Fruit fly (Drosophila melanogaster) whole organism, embryonic: ENCODE measurements around the gene Cap-D2.

Source experiments
- CG10565 ChIP-seq: fragments of 200-800 bp; sonication (Bioruptor generic); optimal IDR thresholded peaks from 3 replicates; lab custom pipeline; 2016; ENCODE audit warnings: missing biosample characterization, mild to moderate bottlenecking, missing genetic modification characterization
- CG10959 ChIP-seq: fragments of 200-800 bp; sonication (Bioruptor generic); IDR thresholded peaks from 2 replicates; pipeline ENCODE4 v1.3.6; 2022; ENCODE audit warnings: missing biosample characterization, missing genetic modification characterization
- CG10979 ChIP-seq: fragments of 200-800 bp; sonication (Bioruptor generic); optimal IDR thresholded peaks from 2 replicates; lab custom pipeline; 2018; ENCODE audit warnings: missing biosample characterization, mild to moderate bottlenecking, missing genetic modification characterization, moderate library complexity
- CG11093 ChIP-seq: fragments of 200-800 bp; sonication (Bioruptor generic); IDR thresholded peaks from 3 replicates; pipeline ENCODE4 v1.3.6; 2022; ENCODE audit warnings: missing biosample characterization, missing genetic modification characterization
- CG11456 ChIP-seq: fragments of 200-800 bp; sonication (Bioruptor generic); IDR thresholded peaks from 3 replicates; pipeline ENCODE4 v1.3.6; 2022; ENCODE audit warnings: missing biosample characterization, missing genetic modification characterization
- CG11504 ChIP-seq: fragments of 200-800 bp; sonication (Bioruptor generic); optimal IDR thresholded peaks from 3 replicates; lab custom pipeline; 2019; ENCODE audit warnings: missing biosample characterization, mild to moderate bottlenecking, missing genetic modification characterization, moderate library complexity
- CG12219 ChIP-seq: fragments of 200-800 bp; sonication (Bioruptor generic); optimal IDR thresholded peaks from 3 replicates; lab custom pipeline; 2018; ENCODE audit warnings: missing biosample characterization, mild to moderate bottlenecking, missing genetic modification characterization
- CG12391 ChIP-seq: fragments of 200-800 bp; sonication (Bioruptor generic); optimal IDR thresholded peaks from 3 replicates; lab custom pipeline; 2018; ENCODE audit warnings: missing biosample characterization, mild to moderate bottlenecking, missing genetic modification characterization, moderate library complexity
- CG14050 ChIP-seq: fragments of 200-800 bp; sonication (Bioruptor generic); IDR thresholded peaks from 3 replicates; pipeline ENCODE4 v1.3.6; 2022; ENCODE audit warnings: missing biosample characterization, missing genetic modification characterization
- CG14965 ChIP-seq: fragments of 200-800 bp; sonication (Bioruptor generic); optimal IDR thresholded peaks from 2 replicates; lab custom pipeline; 2016; ENCODE audit warnings: missing biosample characterization, missing genetic modification characterization, borderline replicate concordance
- CG16815 ChIP-seq: fragments of 200-800 bp; sonication (Bioruptor generic); optimal IDR thresholded peaks from 3 replicates; lab custom pipeline; 2017; ENCODE audit warnings: missing biosample characterization, mild to moderate bottlenecking, missing genetic modification characterization
- CG17328 ChIP-seq: fragments of 200-800 bp; sonication (Bioruptor generic); IDR thresholded peaks from 2 replicates; pipeline ENCODE4 v1.3.6; 2022; ENCODE audit warnings: missing biosample characterization, missing genetic modification characterization
- CG18262 ChIP-seq: fragments of 200-800 bp; optimal IDR thresholded peaks from 3 replicates; lab custom pipeline; 2019; ENCODE audit warnings: missing biosample characterization, mild to moderate bottlenecking, missing genetic modification characterization, moderate library complexity
- CG32532 ChIP-seq: fragments of 200-800 bp; sonication (Bioruptor generic); IDR thresholded peaks from 2 replicates; pipeline ENCODE4 v1.3.6; 2022; ENCODE audit warnings: missing biosample characterization, missing genetic modification characterization
- CG4707 ChIP-seq: fragments of 200-800 bp; sonication (Bioruptor generic); optimal IDR thresholded peaks from 2 replicates; lab custom pipeline; 2018; ENCODE audit warnings: missing biosample characterization, mild to moderate bottlenecking, missing genetic modification characterization, moderate library complexity
- CG6254 ChIP-seq: fragments of 200-800 bp; sonication (Bioruptor generic); optimal IDR thresholded peaks from 3 replicates; lab custom pipeline; 2017; ENCODE audit warnings: mild to moderate bottlenecking, missing biosample characterization, missing genetic modification reagents, missing genetic modification characterization
- CG8359 ChIP-seq: fragments of 200-800 bp; sonication (Bioruptor generic); optimal IDR thresholded peaks from 2 replicates; lab custom pipeline; 2017; ENCODE audit warnings: missing biosample characterization, mild to moderate bottlenecking, missing genetic modification characterization, borderline replicate concordance
- CG8478 ChIP-seq: fragments of >200 bp; optimal IDR thresholded peaks from 2 replicates; lab custom pipeline; 2018
- CG9609 ChIP-seq: fragments of 200-800 bp; sonication (Bioruptor generic); optimal IDR thresholded peaks from 3 replicates; lab custom pipeline; 2016; ENCODE audit warnings: missing biosample characterization, missing genetic modification characterization
- CTCF ChIP-seq: fragments of 200-800 bp; sonication (Bioruptor generic); optimal IDR thresholded peaks from 2 replicates; lab custom pipeline; 2017; ENCODE audit warnings: missing biosample characterization, mild to moderate bottlenecking, missing genetic modification characterization, moderate library complexity
- CoRest ChIP-seq: fragments of 200-800 bp; sonication (Bioruptor generic); optimal IDR thresholded peaks from 3 replicates; lab custom pipeline; 2018; ENCODE audit warnings: missing biosample characterization, mild to moderate bottlenecking, missing genetic modification characterization, moderate library complexity
- Elba2 ChIP-seq: fragments of 200-800 bp; sonication (Bioruptor generic); optimal IDR thresholded peaks from 3 replicates; lab custom pipeline; 2016; ENCODE audit warnings: missing biosample characterization, missing genetic modification characterization
- Fer2 ChIP-seq: fragments of 200-800 bp; sonication (Bioruptor generic); optimal IDR thresholded peaks from 2 replicates; lab custom pipeline; 2018; ENCODE audit warnings: missing biosample characterization, mild to moderate bottlenecking, missing genetic modification characterization, moderate library complexity
- HLHmδ ChIP-seq: fragments of 200-800 bp; sonication (Bioruptor generic); optimal IDR thresholded peaks from 2 replicates; lab custom pipeline; 2018; ENCODE audit warnings: missing biosample characterization, mild to moderate bottlenecking, missing genetic modification characterization, moderate library complexity
- Lpt ChIP-seq: fragments of >200 bp; optimal IDR thresholded peaks from 2 replicates; lab custom pipeline; 2018; ENCODE audit warnings: missing biosample characterization, missing genetic modification characterization
- Med ChIP-seq: fragments of 200-800 bp; sonication (Bioruptor generic); peaks from one replicate; lab custom pipeline; 2016; ENCODE audit warnings: missing biosample characterization, missing genetic modification characterization, mild to moderate bottlenecking, inconsistent platforms, moderate library complexity
- Neu2 ChIP-seq: fragments of 200-800 bp; sonication (Bioruptor generic); optimal IDR thresholded peaks from 3 replicates; lab custom pipeline; 2016; ENCODE audit warnings: missing biosample characterization, missing genetic modification characterization, borderline replicate concordance
- NfI ChIP-seq: fragments of 200-800 bp; sonication (Bioruptor generic); optimal IDR thresholded peaks from 3 replicates; lab custom pipeline; 2018; ENCODE audit warnings: missing biosample characterization, mild to moderate bottlenecking, missing genetic modification characterization, moderate library complexity
- Rfx ChIP-seq: fragments of 200-800 bp; sonication (Bioruptor generic); IDR thresholded peaks from 2 replicates; pipeline ENCODE4 v1.3.6; 2022; ENCODE audit warnings: missing biosample characterization, missing genetic modification characterization
- Sox100B ChIP-seq: fragments of 200-800 bp; sonication (Bioruptor generic); optimal IDR thresholded peaks from 3 replicates; lab custom pipeline; 2018; ENCODE audit warnings: missing biosample characterization, mild to moderate bottlenecking, missing genetic modification characterization
- Ssrp ChIP-seq: fragments of 200-800 bp; sonication (Bioruptor generic); optimal IDR thresholded peaks from 2 replicates; lab custom pipeline; 2018; ENCODE audit warnings: missing biosample characterization, mild to moderate bottlenecking, missing genetic modification characterization, moderate library complexity
- Xbp1 ChIP-seq: fragments of 200-800 bp; sonication (Bioruptor generic); optimal IDR thresholded peaks from 3 replicates; lab custom pipeline; 2016; ENCODE audit warnings: missing biosample characterization, mild to moderate bottlenecking, missing genetic modification characterization
- bsh ChIP-seq, 2 experiments: fragments of 200-800 bp; sonication (Bioruptor generic); optimal IDR thresholded peaks; 2 replicates each; lab custom pipeline; 2017 to 2018; ENCODE audit warnings: mild to moderate bottlenecking in 2 of 2, missing biosample characterization in 2 of 2, missing genetic modification characterization in 2 of 2, moderate library complexity in 1 of 2
- chif ChIP-seq, 2 experiments: fragments of 200-800 bp; sonication (Bioruptor generic); optimal IDR thresholded peaks; 3 replicates each; lab custom pipeline; 2016; ENCODE audit warnings: missing biosample characterization in 2 of 2, missing genetic modification characterization in 2 of 2
- disco-r ChIP-seq: fragments of 200-800 bp; sonication (Bioruptor generic); optimal IDR thresholded peaks from 2 replicates; lab custom pipeline; 2016; ENCODE audit warnings: missing biosample characterization, missing genetic modification characterization
- dmrt99B ChIP-seq: fragments of 200-800 bp; sonication (Bioruptor generic); optimal IDR thresholded peaks from 2 replicates; lab custom pipeline; 2018; ENCODE audit warnings: missing biosample characterization, mild to moderate bottlenecking, missing genetic modification characterization, moderate library complexity
- dysf ChIP-seq: fragments of 200-800 bp; sonication (Bioruptor generic); IDR thresholded peaks from 3 replicates; pipeline ENCODE4 v1.3.6; 2022; ENCODE audit warnings: missing biosample characterization, missing genetic modification characterization
- emc ChIP-seq: fragments of 200-800 bp; sonication (Bioruptor generic); optimal IDR thresholded peaks from 2 replicates; lab custom pipeline; 2016; ENCODE audit warnings: missing biosample characterization, missing genetic modification characterization
- eyg ChIP-seq: fragments of 200-800 bp; sonication (Bioruptor generic); optimal IDR thresholded peaks from 3 replicates; lab custom pipeline; 2016; ENCODE audit warnings: missing biosample characterization, missing genetic modification characterization
- gsb ChIP-seq: fragments of 200-800 bp; sonication (Bioruptor generic); IDR thresholded peaks from 2 replicates; pipeline ENCODE4 v1.3.6; 2022; ENCODE audit warnings: missing biosample characterization, missing genetic modification characterization
- h ChIP-seq: fragments of >200 bp; optimal IDR thresholded peaks from 2 replicates; lab custom pipeline; 2017
- kay ChIP-seq: fragments of 200-800 bp; sonication (Bioruptor generic); optimal IDR thresholded peaks from 2 replicates; lab custom pipeline; 2016; ENCODE audit warnings: missing biosample characterization, missing genetic modification characterization
- lov ChIP-seq, 2 experiments: fragments of 200-800 bp in 1 of 2; fragments of >200 bp in 1 of 2; sonication (Bioruptor generic) in 1 of 2; IDR thresholded peaks in 1 of 2; optimal IDR thresholded peaks in 1 of 2; 2 replicates in 1 of 2; 3 replicates in 1 of 2; pipeline versions ENCODE4 v1.3.6 to Lab custom; 2017 to 2022; ENCODE audit warnings: missing biosample characterization in 1 of 2, missing genetic modification characterization in 1 of 2
- sens ChIP-seq: fragments of 200-800 bp; sonication (Bioruptor generic); peaks from one replicate; lab custom pipeline; 2016; ENCODE audit warnings: missing biosample characterization, missing genetic modification characterization
- sob ChIP-seq: fragments of 200-800 bp; sonication (Bioruptor generic); IDR thresholded peaks from 2 replicates; pipeline ENCODE4 v1.3.6; 2022; ENCODE audit warnings: missing biosample characterization, missing genetic modification characterization
- ssp ChIP-seq: fragments of 200-800 bp; sonication (Bioruptor generic); IDR thresholded peaks from 2 replicates; pipeline ENCODE4 v1.3.6; 2022; ENCODE audit warnings: missing biosample characterization, missing genetic modification characterization
- zfh1 ChIP-seq: fragments of 200-800 bp; sonication (Bioruptor generic); IDR thresholded peaks from 3 replicates; pipeline ENCODE4 v1.3.6; 2022; ENCODE audit warnings: missing biosample characterization, missing genetic modification characterization

Cap-D2 gene

DNA sequence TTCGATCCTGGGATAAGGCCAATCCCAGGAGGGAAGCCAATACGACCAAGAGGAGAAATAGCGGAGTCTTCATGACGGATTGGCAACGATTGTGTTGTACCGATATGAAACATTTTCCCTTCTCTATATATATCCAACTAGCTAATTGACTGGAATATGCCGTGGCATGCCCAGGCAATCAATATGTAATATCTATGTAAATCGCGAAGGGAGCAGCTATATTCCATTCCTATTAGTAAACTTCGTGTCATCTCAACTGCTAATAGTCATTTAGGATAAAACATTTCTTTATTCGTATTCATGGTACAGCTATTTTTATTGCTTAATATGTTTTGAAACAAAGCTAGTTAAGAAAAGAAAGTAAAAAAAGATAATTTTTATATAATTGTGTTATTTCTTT lies 39.8 kb downstream of the Cap-D2 start, which contains the start of gene Dup99B:
Gene Dup99B (minus strand): TSS at position 101 of the 400 bp plus-strand sequence.
- TF ChIP-seq CG11093 (GFP tag; lab: Robert Waterston, UW) (no peak), emc (GFP tag; lab: Kevin White, UChicago) (no peak), ssp (GFP tag; lab: Robert Waterston, UW) (no peak), zfh1 (GFP tag; lab: Robert Waterston, UW) (no peak), CG14050 (GFP tag; lab: Robert Waterston, UW) (no peak), chif (GFP tag; optimal IDR thresholded peaks at IDR 0.05; lab: Kevin White, UChicago) (no peak), Fer2 (tag; lab: Kevin White, UChicago) (no peak), CG12391 (no peak)

DNA sequence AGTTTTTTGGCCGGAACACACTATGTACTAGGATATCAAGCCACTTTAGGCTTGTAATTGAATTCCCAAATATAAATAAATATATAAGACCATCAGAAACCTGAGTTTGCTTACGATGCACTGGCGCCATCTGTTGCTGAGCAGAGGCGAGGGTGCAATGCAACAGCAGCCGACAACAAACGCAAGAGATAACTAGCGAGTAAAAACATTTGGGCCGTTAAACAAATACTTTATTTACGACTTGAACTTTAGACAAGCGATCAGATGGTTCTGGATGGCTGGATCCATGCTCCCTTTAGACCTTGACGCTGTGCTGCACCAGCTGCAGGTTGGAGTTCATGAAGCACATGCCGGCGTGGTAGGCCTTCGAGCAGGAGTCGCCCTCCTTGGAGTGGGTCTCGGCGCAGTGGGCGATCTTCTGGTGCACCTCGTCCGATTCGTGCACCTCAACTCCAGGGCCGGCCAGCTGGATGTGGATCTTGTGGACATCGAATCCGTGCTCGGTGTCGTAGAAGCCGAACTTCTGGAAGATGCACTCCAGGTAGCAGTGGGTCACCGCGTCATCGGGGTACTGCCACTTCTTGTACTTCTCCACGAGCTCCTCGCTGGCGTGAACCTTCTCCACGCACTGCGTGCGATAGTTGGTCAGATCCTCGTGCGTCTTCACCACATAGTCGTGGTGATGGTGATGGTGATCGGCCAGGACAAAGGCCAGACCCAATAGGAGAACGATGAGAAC lies 40.8 kb downstream of the Cap-D2 start:
- no peak for TF ChIP-seq CG9609 (GFP tag; lab: Kevin White, UChicago)
- peak; percentile 17 for TF ChIP-seq Xbp1
- TF ChIP-seq CG10979 (tag; lab: Kevin White, UChicago) = peak; percentile 71
- peak; percentile 19; the same call in 1 of the 2 replicates for TF ChIP-seq sob
- 0 out of 2 replicates have a peak, but pooled peaks have one; percentile 13 for TF ChIP-seq Rfx
- TF ChIP-seq Ssrp (tag; lab: Kevin White, UChicago) = no peak
- TF ChIP-seq CG11456 (GFP tag; lab: Robert Waterston, UW) = 0 out of 3 replicates have a peak, but pooled peaks have one; percentile 23
- peak; percentile 15 for TF ChIP-seq Sox100B
- TF ChIP-seq kay = no peak
- TF ChIP-seq Neu2 (GFP tag; lab: Kevin White, UChicago) = no peak
- TF ChIP-seq NfI (GFP tag; lab: Kevin White, UChicago) = peak; percentile 28
- peak in 1 of 2 experiments; percentile 1 for TF ChIP-seq bsh (GFP tag; optimal IDR thresholded peaks at IDR 0.05; lab: Kevin White, UChicago)
- no peak for TF ChIP-seq CG10565 (GFP tag; lab: Kevin White, UChicago)
- no peak for TF ChIP-seq Elba2 (GFP tag; lab: Kevin White, UChicago)
- no peak for TF ChIP-seq CG17328 (GFP tag; lab: Robert Waterston, UW)
- TF ChIP-seq eyg = no peak
- peak; percentile 78 for TF ChIP-seq CG14965 (GFP tag; lab: Kevin White, UChicago)
- peak; percentile 33 for TF ChIP-seq CG8359
- TF ChIP-seq lov (optimal IDR thresholded peaks at IDR 0.05; lab: Kevin White, UChicago) = no peak
- TF ChIP-seq lov (GFP tag; IDR thresholded peaks at IDR 0.05; lab: Robert Waterston, UW) = 0 out of 3 replicates have a peak, but pooled peaks have one; percentile 14
- peak; percentile 9 for TF ChIP-seq CG18262 (tag; lab: Kevin White, UChicago)
- TF ChIP-seq CG8478 (lab: Kevin White, UChicago) = peak; percentile 34
- no peak for TF ChIP-seq CG4707 (GFP tag; lab: Kevin White, UChicago)
- TF ChIP-seq CG12219 (GFP tag; lab: Kevin White, UChicago) = peak; percentile 15
- TF ChIP-seq disco-r (GFP tag; lab: Kevin White, UChicago) = no peak
- 0 out of 2 replicates have a peak, but pooled peaks have one; percentile 20 for TF ChIP-seq gsb (GFP tag; lab: Robert Waterston, UW)
- peak; percentile 47 for TF ChIP-seq HLHmδ (GFP tag; lab: Kevin White, UChicago)
- TF ChIP-seq dmrt99B = peak; percentile 7
- 0 out of 3 replicates have a peak, but pooled peaks have one; percentile 17 for TF ChIP-seq dysf (GFP tag; lab: Robert Waterston, UW)
- peak; percentile 7; the same call in 1 of the 2 replicates for TF ChIP-seq CG10959 (GFP tag; lab: Robert Waterston, UW)
- TF ChIP-seq sens (GFP tag; lab: Kevin White, UChicago) = peak; percentile 46
- peak; percentile 93 for TF ChIP-seq Lpt (GFP tag; lab: Kevin White, UChicago)
- TF ChIP-seq CG11504 = peak; percentile 1
- peak; percentile 3 for TF ChIP-seq CG6254
- TF ChIP-seq CG16815 (GFP tag; lab: Kevin White, UChicago) = no peak
- TF ChIP-seq CG32532 = peak; percentile 20; the same call in 1 of the 2 replicates
- peak; percentile 48 for TF ChIP-seq Med
- TF ChIP-seq CTCF (GFP tag; lab: Kevin White, UChicago) = peak; percentile 89
- no peak for TF ChIP-seq CoRest (tag; lab: Kevin White, UChicago)
- peak; percentile 70 for TF ChIP-seq h (lab: Kevin White, UChicago)
